Fruit fly (Drosophila melanogaster) whole organism, adult: Measurements from ENCODE around the gene IRSp53.

Experiments
- CG11617 ChIP-seq: fragments of 200-800 bp; sonication (Bioruptor generic); optimal IDR thresholded peaks from 2 replicates; lab custom pipeline; 2017; ENCODE audit warnings: mild to moderate bottlenecking, missing biosample characterization, missing genetic modification reagents, missing genetic modification characterization
- CG12768 ChIP-seq: fragments of 200-800 bp; sonication (Bioruptor generic); optimal IDR thresholded peaks from 2 replicates; lab custom pipeline; 2017; ENCODE audit warnings: missing biosample characterization, missing genetic modification characterization, mild to moderate bottlenecking, moderate library complexity, missing genetic modification reagents
- CG14711 ChIP-seq: fragments of 200-800 bp; sonication (Bioruptor generic); optimal IDR thresholded peaks from 2 replicates; lab custom pipeline; 2018; ENCODE audit warnings: missing biosample characterization, mild to moderate bottlenecking, missing genetic modification characterization, moderate library complexity
- CG1620 ChIP-seq: fragments of 200-800 bp; sonication (Bioruptor generic); optimal IDR thresholded peaks from 2 replicates; lab custom pipeline; 2016; ENCODE audit warnings: missing biosample characterization, missing genetic modification characterization
- CG33017 ChIP-seq: fragments of 200-800 bp; sonication (Bioruptor generic); optimal IDR thresholded peaks from 2 replicates; lab custom pipeline; 2018; ENCODE audit warnings: missing biosample characterization, mild to moderate bottlenecking, missing genetic modification characterization, moderate library complexity
- CG5204 ChIP-seq: fragments of 200-800 bp; sonication (Bioruptor generic); optimal IDR thresholded peaks from 2 replicates; lab custom pipeline; 2016; ENCODE audit warnings: missing biosample characterization, missing genetic modification characterization
- CG7045 ChIP-seq: fragments of 200-800 bp; sonication (Bioruptor generic); optimal IDR thresholded peaks from 2 replicates; lab custom pipeline; 2017; ENCODE audit warnings: missing biosample characterization, mild to moderate bottlenecking, missing genetic modification characterization
- CG7101 ChIP-seq: fragments of 200-800 bp; sonication (Bioruptor generic); optimal IDR thresholded peaks from 2 replicates; lab custom pipeline; 2018; ENCODE audit warnings: missing biosample characterization, mild to moderate bottlenecking, missing genetic modification characterization, moderate library complexity
- Clk ChIP-seq: fragments of 200-800 bp; sonication (Bioruptor generic); optimal IDR thresholded peaks from 2 replicates; lab custom pipeline; 2017; ENCODE audit warnings: missing biosample characterization, missing genetic modification characterization
- Crg-1 ChIP-seq: fragments of 200-800 bp; sonication (Bioruptor generic); optimal IDR thresholded peaks from 2 replicates; lab custom pipeline; 2016; ENCODE audit warnings: missing biosample characterization, missing genetic modification characterization
- Hr96 ChIP-seq: fragments of 200-800 bp; sonication (Bioruptor generic); optimal IDR thresholded peaks from 2 replicates; lab custom pipeline; 2016; ENCODE audit warnings: missing biosample characterization, missing genetic modification characterization
- Mnt ChIP-seq: fragments of 200-800 bp; sonication (Bioruptor generic); optimal IDR thresholded peaks from 2 replicates; lab custom pipeline; 2016; ENCODE audit warnings: missing biosample characterization, mild to moderate bottlenecking, missing genetic modification characterization
- bab1 ChIP-seq: fragments of 200-800 bp; sonication (Bioruptor generic); optimal IDR thresholded peaks from 3 replicates; lab custom pipeline; 2019; ENCODE audit warnings: missing biosample characterization, mild to moderate bottlenecking, missing genetic modification characterization, moderate library complexity
- cic ChIP-seq: fragments of 200-800 bp; sonication (Bioruptor generic); optimal IDR thresholded peaks from 2 replicates; lab custom pipeline; 2017; ENCODE audit warnings: missing biosample characterization, mild to moderate bottlenecking, missing genetic modification characterization, moderate library complexity
- cnc ChIP-seq, 2 experiments: fragments of >200 bp; optimal IDR thresholded peaks; 2 replicates each; lab custom pipeline; 2017
- kay ChIP-seq: fragments of 200-800 bp; sonication (Bioruptor generic); peaks from one replicate; lab custom pipeline; 2016; ENCODE audit warnings: missing biosample characterization, missing genetic modification characterization, borderline replicate concordance
- ovo ChIP-seq: fragments of 200-800 bp; sonication (Bioruptor generic); optimal IDR thresholded peaks from 2 replicates; lab custom pipeline; 2016; ENCODE audit warnings: missing biosample characterization, missing genetic modification characterization
- pad ChIP-seq: fragments of 200-800 bp; sonication (Bioruptor generic); optimal IDR thresholded peaks from 3 replicates; lab custom pipeline; 2017; ENCODE audit warnings: missing biosample characterization, missing genetic modification characterization, mild to moderate bottlenecking, moderate library complexity, missing genetic modification reagents
- tj ChIP-seq: fragments of 200-800 bp; sonication (Bioruptor generic); optimal IDR thresholded peaks from 3 replicates; lab custom pipeline; 2017; ENCODE audit warnings: missing biosample characterization, mild to moderate bottlenecking, missing genetic modification characterization, moderate library complexity
- toe ChIP-seq: fragments of 200-800 bp; sonication (Bioruptor generic); optimal IDR thresholded peaks from 2 replicates; lab custom pipeline; 2016; ENCODE audit warnings: missing biosample characterization, missing genetic modification characterization

IRSp53 gene

DNA sequence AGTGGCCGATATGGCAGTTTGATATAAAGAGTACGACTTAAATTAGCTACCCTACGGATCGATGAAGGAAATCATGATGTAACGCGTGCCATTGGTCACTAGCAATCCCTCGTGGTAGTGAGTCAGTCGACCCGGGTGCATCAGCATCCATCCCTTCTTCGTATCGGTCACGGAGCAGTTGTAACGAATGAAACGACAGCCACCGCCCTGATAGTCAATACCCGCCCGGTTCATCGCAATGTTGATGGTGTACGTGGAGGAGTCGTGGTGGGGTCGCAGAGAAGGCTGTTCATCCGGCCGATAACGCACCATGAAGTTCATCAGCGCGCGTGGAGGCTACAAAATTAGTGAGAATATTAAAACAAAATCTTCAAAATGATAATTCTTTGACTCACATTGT lies 62.5 kb downstream of the IRSp53 start:
- TF ChIP-seq CG5204 (no peak), CG7045 (GFP tag; lab: Kevin White, UChicago) (no peak), toe (GFP tag; lab: Kevin White, UChicago) (no peak), bab1 (no peak), Mnt (no peak), CG7101 (tag; lab: Kevin White, UChicago) (no peak), Hr96 (GFP tag; lab: Kevin White, UChicago) (no peak), CG1620 (GFP tag; lab: Kevin White, UChicago) (no peak), cic (GFP tag; lab: Kevin White, UChicago) (no peak), Crg-1 (GFP tag; lab: Kevin White, UChicago) (no peak), tj (GFP tag; lab: Kevin White, UChicago) (no peak), pad (GFP tag; lab: Kevin White, UChicago) (no peak), CG11617 (GFP tag; lab: Kevin White, UChicago) (no peak), ovo (GFP tag; lab: Kevin White, UChicago) (no peak), Clk (GFP tag; lab: Kevin White, UChicago) (no peak), CG14711 (tag; lab: Kevin White, UChicago) (no peak)

DNA sequence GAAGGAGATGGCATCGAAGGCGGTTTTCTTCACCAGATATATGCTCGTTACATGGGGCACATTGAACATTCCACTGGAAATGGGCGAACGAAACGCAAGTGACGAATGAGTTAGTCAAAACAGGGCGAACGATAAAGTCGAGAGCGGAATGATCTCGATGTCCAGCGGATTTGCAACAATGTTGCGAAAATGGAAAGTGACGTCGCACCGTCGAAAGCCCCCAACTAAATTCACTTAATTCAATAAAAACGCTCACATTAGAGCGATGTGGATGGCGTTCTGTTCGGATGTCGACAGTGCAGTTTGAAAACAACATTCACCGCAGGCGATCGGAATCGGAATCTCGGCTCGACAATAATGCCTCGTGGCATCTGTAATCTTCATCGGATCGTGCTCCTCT lies 63.5 kb downstream of the IRSp53 start, which contains the start of gene CG7607:
Gene CG7607, plus strand, starts transcription at position 301 of the 400 bp plus-strand sequence.
- TF ChIP-seq CG33017 (no peak), Crg-1 (GFP tag; lab: Kevin White, UChicago) (no peak), CG7101 (tag; lab: Kevin White, UChicago) (no peak), toe (GFP tag; lab: Kevin White, UChicago) (no peak), Mnt (no peak), Hr96 (GFP tag; lab: Kevin White, UChicago) (no peak), Clk (GFP tag; lab: Kevin White, UChicago) (no peak), CG1620 (GFP tag; lab: Kevin White, UChicago) (no peak), cic (GFP tag; lab: Kevin White, UChicago) (no peak), tj (GFP tag; lab: Kevin White, UChicago) (no peak), cnc (optimal IDR thresholded peaks at IDR 0.05; lab: Kevin White, UChicago) (no peak), CG14711 (tag; lab: Kevin White, UChicago) (no peak), CG7045 (GFP tag; lab: Kevin White, UChicago) (no peak), CG12768 (no peak), ovo (GFP tag; lab: Kevin White, UChicago) (no peak), kay (GFP tag; lab: Kevin White, UChicago) (no peak), CG5204 (no peak)

dm6 chr3L:11201051-11201450 lies 65.2 kb downstream of the IRSp53 start, which contains the start of gene nkt:
Gene nkt (plus strand): TSS chr3L:11201351.
- TF ChIP-seq CG7101 (tag; lab: Kevin White, UChicago): no peak
- no peak for TF ChIP-seq CG5204
- TF ChIP-seq pad (GFP tag; lab: Kevin White, UChicago): no peak
- TF ChIP-seq bab1: no peak
- TF ChIP-seq Clk (GFP tag; lab: Kevin White, UChicago): no peak
- no peak for TF ChIP-seq Crg-1 (GFP tag; lab: Kevin White, UChicago)
- TF ChIP-seq cnc (optimal IDR thresholded peaks at IDR 0.05; lab: Kevin White, UChicago): no peak

dm6 chr3L:11203820-11204449 lies 68.1 kb downstream of the IRSp53 start:
- peak; percentile 96 for TF ChIP-seq tj (GFP tag; lab: Kevin White, UChicago)
- TF ChIP-seq ovo (GFP tag; lab: Kevin White, UChicago): no peak

DNA sequence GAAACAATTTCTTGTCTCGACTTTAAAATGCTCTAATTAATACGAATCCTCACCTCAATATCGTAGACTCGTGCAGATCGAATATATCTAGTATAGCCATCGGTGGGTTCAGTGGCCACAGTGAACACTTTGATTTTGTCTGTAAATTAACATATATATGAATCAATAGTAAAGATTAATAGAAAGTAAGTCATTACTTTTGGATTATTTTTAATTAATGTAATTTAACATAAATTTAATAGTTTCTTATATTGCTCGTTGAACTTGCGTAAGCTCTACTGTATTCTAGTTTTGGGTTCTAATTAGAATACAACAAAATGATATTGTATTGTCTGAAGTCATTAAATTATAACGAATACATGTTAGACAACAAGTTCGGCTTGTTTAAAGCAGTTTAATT lies 69.0 kb downstream of the IRSp53 start:
- TF ChIP-seq CG14711 (tag; lab: Kevin White, UChicago): no peak
- no peak for TF ChIP-seq CG5204
- peak; percentile 29 for TF ChIP-seq kay (GFP tag; lab: Kevin White, UChicago)
- TF ChIP-seq CG7101 (tag; lab: Kevin White, UChicago): peak; percentile 6
- TF ChIP-seq Clk (GFP tag; lab: Kevin White, UChicago): no peak
- no peak for TF ChIP-seq cic (GFP tag; lab: Kevin White, UChicago)
- no peak for TF ChIP-seq ovo (GFP tag; lab: Kevin White, UChicago)
- no peak for TF ChIP-seq CG11617 (GFP tag; lab: Kevin White, UChicago)

- peak; percentile 58 for TF ChIP-seq ovo (GFP tag; lab: Kevin White, UChicago)
- TF ChIP-seq cnc (optimal IDR thresholded peaks at IDR 0.05; lab: Kevin White, UChicago): no peak
- peak; percentile 55 for TF ChIP-seq Mnt
- no peak for TF ChIP-seq Crg-1 (GFP tag; lab: Kevin White, UChicago)
- no peak for TF ChIP-seq CG5204
- TF ChIP-seq CG7045 (GFP tag; lab: Kevin White, UChicago): no peak
- no peak for TF ChIP-seq kay (GFP tag; lab: Kevin White, UChicago)
- TF ChIP-seq CG14711 (tag; lab: Kevin White, UChicago): no peak
- no peak for TF ChIP-seq CG12768
- no peak for TF ChIP-seq Clk (GFP tag; lab: Kevin White, UChicago)
- TF ChIP-seq CG7101 (tag; lab: Kevin White, UChicago): peak; percentile 49
- TF ChIP-seq pad (GFP tag; lab: Kevin White, UChicago): no peak
- no peak for TF ChIP-seq CG1620 (GFP tag; lab: Kevin White, UChicago)
- TF ChIP-seq Hr96 (GFP tag; lab: Kevin White, UChicago): no peak
- TF ChIP-seq cic (GFP tag; lab: Kevin White, UChicago): no peak
- TF ChIP-seq tj (GFP tag; lab: Kevin White, UChicago): peak; percentile 38
- no peak for TF ChIP-seq CG33017
- peak; percentile 30 for TF ChIP-seq CG11617 (GFP tag; lab: Kevin White, UChicago)
- TF ChIP-seq bab1: no peak
- TF ChIP-seq toe (GFP tag; lab: Kevin White, UChicago): no peak
Measured at dm6 chr3L:11205608-11206336, 69.9 kb downstream of the IRSp53 start, which contains the start of gene Plod. Gene Plod (minus strand): TSS chr3L:11206016.
